Worm (Caenorhabditis elegans): Measurements from ENCODE around the gene B0001.2.

DNA sequence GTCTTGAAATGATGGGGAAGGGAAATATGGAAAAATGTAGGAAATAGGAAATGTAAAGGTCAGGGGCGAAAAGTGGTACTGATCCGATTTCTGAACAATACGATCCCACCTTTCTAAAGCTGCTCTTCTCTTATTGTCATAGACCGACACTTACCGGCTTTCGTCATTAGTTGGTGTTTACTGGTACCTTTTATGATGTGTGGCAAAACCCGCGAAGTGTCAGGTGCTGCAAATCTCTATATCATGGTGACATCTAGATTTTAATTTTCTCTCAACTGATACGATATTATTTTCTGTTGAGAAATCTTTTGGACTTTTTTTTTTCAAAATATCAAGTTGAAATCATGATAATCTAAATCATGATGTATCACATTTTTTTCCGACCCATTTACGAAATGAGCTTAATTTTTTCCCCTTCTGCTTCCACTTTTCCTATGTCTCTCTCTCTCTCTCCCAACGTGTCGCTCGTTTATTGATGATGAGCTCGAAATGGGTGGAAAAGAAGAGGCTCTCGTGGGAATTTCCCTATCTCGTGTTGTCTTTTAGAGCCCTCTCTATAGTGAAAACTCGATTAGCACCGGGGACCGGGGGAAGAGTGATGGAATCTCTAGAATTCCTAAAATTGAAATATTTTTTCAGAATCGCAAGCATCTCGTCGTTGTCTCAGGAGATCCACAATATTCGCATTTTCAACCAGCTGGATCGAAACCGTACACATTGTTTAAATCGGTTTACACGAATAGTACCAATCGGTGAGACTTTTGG lies 19.3 kb downstream of the B0001.2 start:
- TF ChIP-seq T26A5.8 (tag; optimal IDR thresholded peaks at IDR 0.05) (no peak), nhr-120 (GFP tag; IDR thresholded peaks at IDR 0.05) (no peak), F22D6.2 (tag; optimal IDR thresholded peaks at IDR 0.05) (no peak), ama-1 (optimal IDR thresholded peaks at IDR 0.05) (no peak), ama-1 (GFP tag; optimal IDR thresholded peaks at IDR 0.05) (no peak), ztf-26 (tag; optimal IDR thresholded peaks at IDR 0.05) (no peak), F23B12.7 (tag; optimal IDR thresholded peaks at IDR 0.05; ENCODE audit: insufficient read depth) (no peak), pha-4 (tag; optimal IDR thresholded peaks at IDR 0.05) (no peak), ets-4 (GFP tag; optimal IDR thresholded peaks at IDR 0.05) (no peak), let-526 (GFP tag; IDR thresholded peaks at IDR 0.05) (no peak)

All from whole organism, young adult.